Fruit fly (Drosophila melanogaster) whole organism, embryonic: ENCODE results near the gene sit.

ENCODE experiments used
- ATbp ChIP-seq: fragments of 200-800 bp; sonication (Bioruptor generic); optimal IDR thresholded peaks from 2 replicates; lab custom pipeline; 2017; ENCODE audit warnings: missing biosample characterization, mild to moderate bottlenecking, missing genetic modification characterization, missing genetic modification reagents
- Abd-B ChIP-seq: fragments of 200-800 bp; sonication (Bioruptor generic); optimal IDR thresholded peaks from 2 replicates; lab custom pipeline; 2018; ENCODE audit warnings: missing biosample characterization, mild to moderate bottlenecking, missing genetic modification characterization, moderate library complexity
- CG10321 ChIP-seq: fragments of 200-800 bp; sonication (Bioruptor generic); IDR thresholded peaks from 2 replicates; pipeline ENCODE4 v1.3.6; 2022; ENCODE audit warnings: missing biosample characterization, missing genetic modification characterization
- CG10654 ChIP-seq: fragments of 200-800 bp; sonication (Bioruptor generic); optimal IDR thresholded peaks from 2 replicates; lab custom pipeline; 2016; ENCODE audit warnings: missing biosample characterization, missing genetic modification characterization
- CG12236 ChIP-seq: fragments of 200-800 bp; sonication (Bioruptor generic); optimal IDR thresholded peaks from 2 replicates; lab custom pipeline; 2016; ENCODE audit warnings: missing biosample characterization, missing genetic modification characterization
- CG15011 ChIP-seq: fragments of 200-800 bp; sonication (Bioruptor generic); optimal IDR thresholded peaks from 3 replicates; lab custom pipeline; 2018; ENCODE audit warnings: missing biosample characterization, mild to moderate bottlenecking, missing genetic modification characterization
- CG15073 ChIP-seq: fragments of 200-800 bp; sonication (Bioruptor generic); optimal IDR thresholded peaks from 2 replicates; lab custom pipeline; 2016; ENCODE audit warnings: missing biosample characterization, missing genetic modification characterization
- CG15269 ChIP-seq: fragments of 200-800 bp; sonication (Bioruptor generic); optimal IDR thresholded peaks from 2 replicates; lab custom pipeline; 2018; ENCODE audit warnings: missing biosample characterization, mild to moderate bottlenecking, missing genetic modification characterization, moderate library complexity
- CG1603 ChIP-seq: fragments of 200-800 bp; sonication (Bioruptor generic); optimal IDR thresholded peaks from 2 replicates; lab custom pipeline; 2019; ENCODE audit warnings: missing biosample characterization, mild to moderate bottlenecking, missing genetic modification characterization, moderate library complexity
- CG17829 ChIP-seq: fragments of 200-800 bp; optimal IDR thresholded peaks from 2 replicates; lab custom pipeline; 2019; ENCODE audit warnings: missing biosample characterization, mild to moderate bottlenecking, missing genetic modification characterization, moderate library complexity
- CG18619 ChIP-seq: fragments of 200-800 bp; sonication (Bioruptor generic); optimal IDR thresholded peaks from 3 replicates; lab custom pipeline; 2017; ENCODE audit warnings: missing biosample characterization, mild to moderate bottlenecking, missing genetic modification characterization
- CG31441 ChIP-seq: fragments of 200-800 bp; sonication (Bioruptor generic); IDR thresholded peaks from 2 replicates; pipeline ENCODE4 v1.3.6; 2022; ENCODE audit warnings: missing biosample characterization, missing genetic modification characterization
- CG42726 ChIP-seq: fragments of 200-800 bp; sonication (Bioruptor generic); IDR thresholded peaks from 2 replicates; pipeline ENCODE4 v1.3.6; 2022; ENCODE audit warnings: missing biosample characterization, missing genetic modification characterization; ENCODE audit not compliant: partially characterized antibody
- CG4360 ChIP-seq: fragments of 200-800 bp; sonication (Bioruptor generic); IDR thresholded peaks from 2 replicates; pipeline ENCODE4 v1.3.6; 2022; ENCODE audit warnings: missing biosample characterization, missing genetic modification characterization
- CG5953 ChIP-seq: fragments of 200-800 bp; sonication (Bioruptor generic); IDR thresholded peaks from 2 replicates; pipeline ENCODE4 v1.3.6; 2022; ENCODE audit warnings: missing biosample characterization, missing genetic modification characterization
- CG6689 ChIP-seq: fragments of 200-800 bp; sonication (Bioruptor generic); IDR thresholded peaks from 2 replicates; pipeline ENCODE4 v1.3.6; 2022; ENCODE audit warnings: missing biosample characterization, missing genetic modification characterization
- CG7271 ChIP-seq: fragments of 200-800 bp; sonication (Bioruptor generic); optimal IDR thresholded peaks from 2 replicates; lab custom pipeline; 2018; ENCODE audit warnings: missing biosample characterization, mild to moderate bottlenecking, missing genetic modification characterization, moderate library complexity
- CG7745 ChIP-seq: fragments of 200-800 bp; sonication (Bioruptor generic); optimal IDR thresholded peaks from 2 replicates; lab custom pipeline; 2018; ENCODE audit warnings: missing biosample characterization, mild to moderate bottlenecking, missing genetic modification characterization, moderate library complexity
- CG9215 ChIP-seq: fragments of 200-800 bp; sonication (Bioruptor generic); IDR thresholded peaks from 2 replicates; pipeline ENCODE4 v1.3.6; 2022; ENCODE audit warnings: missing biosample characterization, missing genetic modification characterization
- CoRest ChIP-seq: fragments of 200-800 bp; sonication (Bioruptor generic); optimal IDR thresholded peaks from 3 replicates; lab custom pipeline; 2018; ENCODE audit warnings: missing biosample characterization, mild to moderate bottlenecking, missing genetic modification characterization, moderate library complexity
- Dp ChIP-seq: fragments of 200-800 bp; sonication (Bioruptor generic); optimal IDR thresholded peaks from 2 replicates; lab custom pipeline; 2018; ENCODE audit warnings: missing biosample characterization, mild to moderate bottlenecking, missing genetic modification characterization, moderate library complexity
- HLH3B ChIP-seq: fragments of 200-800 bp; sonication (Bioruptor generic); IDR thresholded peaks from 2 replicates; pipeline ENCODE4 v1.3.6; 2022; ENCODE audit warnings: missing biosample characterization, missing genetic modification characterization
- Hand ChIP-seq: fragments of 200-800 bp; sonication (Bioruptor generic); optimal IDR thresholded peaks from 2 replicates; lab custom pipeline; 2017; ENCODE audit warnings: mild to moderate bottlenecking, missing biosample characterization, missing genetic modification reagents, missing genetic modification characterization
- HmgZ ChIP-seq: fragments of 200-800 bp; sonication (Bioruptor generic); optimal IDR thresholded peaks from 2 replicates; lab custom pipeline; 2018; ENCODE audit warnings: missing biosample characterization, mild to moderate bottlenecking, missing genetic modification characterization
- Hr3 ChIP-seq: fragments of 200-800 bp; sonication (Bioruptor generic); optimal IDR thresholded peaks from 3 replicates; lab custom pipeline; 2016; ENCODE audit warnings: missing biosample characterization, missing genetic modification characterization
- Kr ChIP-seq: fragments of 200-800 bp; sonication (Bioruptor generic); optimal IDR thresholded peaks from 2 replicates; lab custom pipeline; 2017; ENCODE audit warnings: missing biosample characterization, mild to moderate bottlenecking, missing genetic modification characterization
- Lhr ChIP-seq: fragments of 200-800 bp; sonication (Bioruptor generic); optimal IDR thresholded peaks from 3 replicates; lab custom pipeline; 2017; ENCODE audit warnings: mild to moderate bottlenecking, missing biosample characterization, missing genetic modification reagents, missing genetic modification characterization
- Myb ChIP-seq: fragments of 200-800 bp; sonication (Bioruptor generic); optimal IDR thresholded peaks from 2 replicates; lab custom pipeline; 2016; ENCODE audit warnings: missing biosample characterization, missing genetic modification characterization
- NFAT ChIP-seq: fragments of 200-800 bp; sonication (Bioruptor generic); IDR thresholded peaks from 2 replicates; pipeline ENCODE4 v1.3.6; 2022; ENCODE audit warnings: missing biosample characterization, missing genetic modification characterization
- Nf-YC ChIP-seq: fragments of 200-800 bp; optimal IDR thresholded peaks from 3 replicates; lab custom pipeline; 2019; ENCODE audit warnings: missing biosample characterization, mild to moderate bottlenecking, missing genetic modification characterization, moderate library complexity
- Six4 ChIP-seq: fragments of 200-800 bp; sonication (Bioruptor generic); optimal IDR thresholded peaks from 2 replicates; lab custom pipeline; 2016; ENCODE audit warnings: missing biosample characterization, missing genetic modification characterization
- Sry-β ChIP-seq: fragments of 200-800 bp; sonication (Bioruptor generic); optimal IDR thresholded peaks from 2 replicates; lab custom pipeline; 2018; ENCODE audit warnings: missing biosample characterization, mild to moderate bottlenecking, missing genetic modification characterization, moderate library complexity
- Tbp ChIP-seq: fragments of >200 bp; optimal IDR thresholded peaks from 2 replicates; lab custom pipeline; 2018; ENCODE audit warnings: missing biosample characterization, missing genetic modification characterization
- ap ChIP-seq: fragments of 200-800 bp; sonication (Bioruptor generic); IDR thresholded peaks from 2 replicates; pipeline ENCODE4 v1.3.6; 2022; ENCODE audit warnings: missing biosample characterization, missing genetic modification characterization
- cas ChIP-seq: fragments of 200-800 bp; sonication (Bioruptor generic); IDR thresholded peaks from 2 replicates; pipeline ENCODE4 v1.3.6; 2022; ENCODE audit warnings: missing biosample characterization, missing genetic modification characterization
- ci ChIP-seq: fragments of 200-800 bp; sonication (Bioruptor generic); IDR thresholded peaks from 3 replicates; pipeline ENCODE4 v1.3.6; 2022; ENCODE audit warnings: missing biosample characterization, missing genetic modification characterization
- danr ChIP-seq: fragments of 200-800 bp; sonication (Bioruptor generic); IDR thresholded peaks from 2 replicates; pipeline ENCODE4 v1.3.6; 2022; ENCODE audit warnings: missing biosample characterization, missing genetic modification characterization
- dati ChIP-seq: fragments of 200-800 bp; sonication (Bioruptor generic); IDR thresholded peaks from 2 replicates; pipeline ENCODE4 v1.3.6; 2022; ENCODE audit warnings: missing biosample characterization, missing genetic modification characterization
- esg ChIP-seq: fragments of 200-800 bp; sonication (Bioruptor generic); conservative IDR thresholded peaks from 2 replicates; pipeline ENCODE4 v1.3.6; 2022; ENCODE audit warnings: missing biosample characterization, missing genetic modification characterization
- eve ChIP-seq, 2 experiments: fragments of >200 bp; optimal IDR thresholded peaks; 2 replicates each; lab custom pipeline; 2017; ENCODE audit warnings: missing biosample characterization in 2 of 2, missing genetic modification characterization in 2 of 2
- fru ChIP-seq: fragments of >200 bp; optimal IDR thresholded peaks from 2 replicates; lab custom pipeline; 2017
- gcm ChIP-seq: fragments of 200-800 bp; sonication (Bioruptor generic); optimal IDR thresholded peaks from 2 replicates; lab custom pipeline; 2019; ENCODE audit warnings: missing biosample characterization, mild to moderate bottlenecking, missing genetic modification characterization, moderate library complexity
- her ChIP-seq: fragments of 200-800 bp; sonication (Bioruptor generic); optimal IDR thresholded peaks from 2 replicates; lab custom pipeline; 2016; ENCODE audit warnings: missing biosample characterization, missing genetic modification characterization
- ken ChIP-seq: fragments of 200-800 bp; sonication (Bioruptor generic); IDR thresholded peaks from 3 replicates; pipeline ENCODE4 v1.3.6; 2022; ENCODE audit warnings: missing biosample characterization, missing genetic modification characterization
- lola ChIP-seq, 3 experiments: fragments of >200 bp in 2 of 3; fragments of 200-800 bp in 1 of 3; sonication (Bioruptor generic) in 1 of 3; optimal IDR thresholded peaks; 2 replicates each; lab custom pipeline; 2017 to 2019; ENCODE audit warnings: missing biosample characterization in 3 of 3, missing genetic modification characterization in 3 of 3, mild to moderate bottlenecking in 1 of 3, moderate library complexity in 1 of 3
- peb ChIP-seq: fragments of 200-800 bp; sonication (Bioruptor generic); IDR thresholded peaks from 2 replicates; pipeline ENCODE4 v1.3.6; 2022; ENCODE audit warnings: missing biosample characterization, missing genetic modification characterization
- ranshi ChIP-seq: fragments of 200-800 bp; sonication (Bioruptor generic); IDR thresholded peaks from 2 replicates; pipeline ENCODE4 v1.3.6; 2022; ENCODE audit warnings: missing biosample characterization, missing genetic modification characterization
- scrt ChIP-seq: fragments of 200-800 bp; sonication (Bioruptor generic); optimal IDR thresholded peaks from 2 replicates; lab custom pipeline; 2018; ENCODE audit warnings: missing biosample characterization, mild to moderate bottlenecking, missing genetic modification characterization, moderate library complexity
- stc ChIP-seq: fragments of 200-800 bp; sonication (Bioruptor generic); IDR thresholded peaks from 2 replicates; pipeline ENCODE4 v1.3.6; 2022; ENCODE audit warnings: missing biosample characterization, missing genetic modification characterization
- sug ChIP-seq: fragments of 200-800 bp; optimal IDR thresholded peaks from 2 replicates; lab custom pipeline; 2019; ENCODE audit warnings: missing biosample characterization, mild to moderate bottlenecking, missing genetic modification characterization, moderate library complexity
- twi ChIP-seq: fragments of 200-800 bp; optimal IDR thresholded peaks from 2 replicates; lab custom pipeline; 2019; ENCODE audit warnings: missing biosample characterization, mild to moderate bottlenecking, missing genetic modification characterization, moderate library complexity

sit gene

dm6 chr3R:22587419-22587963, 25.1 kb upstream of the sit start, which contains the start of gene Efa6 (continued):
- TF ChIP-seq scrt (GFP tag; lab: Kevin White, UChicago): no peak
- TF ChIP-seq CG10321: no peak
- TF ChIP-seq gcm (GFP tag; lab: Kevin White, UChicago): peak; percentile 24
- no peak for TF ChIP-seq Sry-β (GFP tag; lab: Kevin White, UChicago)
- peak; percentile 45 for TF ChIP-seq Abd-B (GFP tag; lab: Kevin White, UChicago)
- TF ChIP-seq CG42726 (GFP tag; lab: Robert Waterston, UW): peak; percentile 55; the same call in 1 of the 2 replicates
- TF ChIP-seq cas: peak; percentile 29; the same call in 1 of the 2 replicates
- TF ChIP-seq Nf-YC (tag; lab: Kevin White, UChicago): peak; percentile 63
- no peak for TF ChIP-seq ken (GFP tag; lab: Robert Waterston, UW)
- TF ChIP-seq CG7271 (tag; lab: Kevin White, UChicago): no peak
- peak; percentile 25; the same call in 1 of the 2 replicates for TF ChIP-seq stc
- TF ChIP-seq eve (GFP tag; optimal IDR thresholded peaks at IDR 0.05; lab: Kevin White, UChicago): no peak
- TF ChIP-seq Hand (GFP tag; lab: Kevin White, UChicago): peak; percentile 43
- no peak for TF ChIP-seq dati
- 0 out of 2 replicates have a peak, but pooled peaks have one; percentile 7 for TF ChIP-seq esg (GFP tag; lab: Robert Waterston, UW)
- TF ChIP-seq ap (GFP tag; lab: Robert Waterston, UW): no peak
- TF ChIP-seq twi: no peak
- no peak for TF ChIP-seq fru (lab: Kevin White, UChicago)
- no peak for TF ChIP-seq CG15073 (GFP tag; lab: Kevin White, UChicago)
- peak; percentile 88 for TF ChIP-seq Myb
- TF ChIP-seq ranshi (GFP tag; lab: Robert Waterston, UW): no peak; the same call in 1 of the 2 replicates
- TF ChIP-seq sug (tag; lab: Kevin White, UChicago): peak; percentile 99
- no peak for TF ChIP-seq Tbp (GFP tag; lab: Kevin White, UChicago)
- TF ChIP-seq CG4360 (GFP tag; lab: Robert Waterston, UW): no peak
- no peak for TF ChIP-seq ATbp
- TF ChIP-seq NFAT (GFP tag; lab: Robert Waterston, UW): no peak
- TF ChIP-seq CG7745 (tag; lab: Kevin White, UChicago): no peak
- no peak for TF ChIP-seq danr
- TF ChIP-seq CG10654 (GFP tag; lab: Kevin White, UChicago): peak; percentile 19
- TF ChIP-seq CG31441 (GFP tag; lab: Robert Waterston, UW): peak; percentile 61
- peak; percentile 10 for TF ChIP-seq CG1603 (tag; lab: Kevin White, UChicago)
- no peak for TF ChIP-seq CG6689
- peak; percentile 43 for TF ChIP-seq Hr3 (GFP tag; lab: Kevin White, UChicago)
- peak; percentile 24 for TF ChIP-seq CG18619
- peak; percentile 61 for TF ChIP-seq CoRest (tag; lab: Kevin White, UChicago)
- TF ChIP-seq peb: no peak
- TF ChIP-seq her (GFP tag; lab: Kevin White, UChicago): no peak
- TF ChIP-seq ci (GFP tag; lab: Robert Waterston, UW): peak; percentile 36; the same call in 1 of the 3 replicates
- TF ChIP-seq Lhr (GFP tag; lab: Kevin White, UChicago): peak; percentile 77
- TF ChIP-seq Dp (GFP tag; lab: Kevin White, UChicago): peak; percentile 93
- no peak for TF ChIP-seq CG9215 (GFP tag; lab: Robert Waterston, UW)
- no peak for TF ChIP-seq CG15011 (GFP tag; lab: Kevin White, UChicago)
- TF ChIP-seq HLH3B (GFP tag; lab: Robert Waterston, UW): no peak
- no peak for TF ChIP-seq Kr
- no peak for TF ChIP-seq CG12236 (GFP tag; lab: Kevin White, UChicago)
- no peak for TF ChIP-seq CG5953 (GFP tag; lab: Robert Waterston, UW)
- peak in 1 of 3 experiments; percentile 42 for TF ChIP-seq lola (GFP tag; optimal IDR thresholded peaks at IDR 0.05; lab: Kevin White, UChicago)
- peak; percentile 22 for TF ChIP-seq CG15269 (tag; lab: Kevin White, UChicago)
- no peak for TF ChIP-seq Six4 (GFP tag; lab: Kevin White, UChicago)
- TF ChIP-seq CG17829 (tag; lab: Kevin White, UChicago): peak; percentile 67
- TF ChIP-seq HmgZ (tag; lab: Kevin White, UChicago): peak; percentile 74
